Fruit fly (Drosophila melanogaster) whole organism, embryonic: Measurements from ENCODE around the gene Sar1.

Experiments used
- ATbp ChIP-seq: fragments of 200-800 bp; sonication (Bioruptor generic); optimal IDR thresholded peaks from 2 replicates; lab custom pipeline; 2017; ENCODE audit warnings: missing biosample characterization, mild to moderate bottlenecking, missing genetic modification characterization, missing genetic modification reagents
- Aef1 ChIP-seq: fragments of 200-800 bp; sonication (Bioruptor generic); IDR thresholded peaks from 3 replicates; pipeline ENCODE4 v1.3.6; 2022; ENCODE audit warnings: missing biosample characterization, missing genetic modification characterization
- Atf6 ChIP-seq: fragments of 200-800 bp; sonication (Bioruptor generic); IDR thresholded peaks from 2 replicates; pipeline ENCODE4 v1.3.6; 2022; ENCODE audit warnings: missing biosample characterization, missing genetic modification characterization
- Awh ChIP-seq: fragments of 200-800 bp; sonication (Bioruptor generic); IDR thresholded peaks from 2 replicates; pipeline ENCODE4, ENCODE4 v1.3.6; 2022; ENCODE audit warnings: missing biosample characterization, missing genetic modification characterization
- Bgb ChIP-seq: fragments of 200-800 bp; sonication (Bioruptor generic); IDR thresholded peaks from 2 replicates; pipeline ENCODE4 v1.3.6; 2022; ENCODE audit warnings: missing biosample characterization, missing genetic modification characterization; ENCODE audit not compliant: partially characterized antibody
- BtbVII ChIP-seq: fragments of 200-800 bp; sonication (Bioruptor generic); optimal IDR thresholded peaks from 3 replicates; lab custom pipeline; 2017; ENCODE audit warnings: missing biosample characterization, mild to moderate bottlenecking, missing genetic modification characterization
- CG10565 ChIP-seq: fragments of 200-800 bp; sonication (Bioruptor generic); optimal IDR thresholded peaks from 3 replicates; lab custom pipeline; 2016; ENCODE audit warnings: missing biosample characterization, mild to moderate bottlenecking, missing genetic modification characterization
- CG10979 ChIP-seq: fragments of 200-800 bp; sonication (Bioruptor generic); optimal IDR thresholded peaks from 2 replicates; lab custom pipeline; 2018; ENCODE audit warnings: missing biosample characterization, mild to moderate bottlenecking, missing genetic modification characterization, moderate library complexity
- CG13287 ChIP-seq: fragments of 200-800 bp; sonication (Bioruptor generic); IDR thresholded peaks from 2 replicates; pipeline ENCODE4 v1.3.6; 2022; ENCODE audit warnings: missing biosample characterization, missing genetic modification characterization; ENCODE audit not compliant: partially characterized antibody
- CG15601 ChIP-seq: fragments of 200-800 bp; sonication (Bioruptor generic); optimal IDR thresholded peaks from 3 replicates; lab custom pipeline; 2019; ENCODE audit warnings: missing biosample characterization, mild to moderate bottlenecking, missing genetic modification characterization, moderate library complexity
- CG17328 ChIP-seq: fragments of 200-800 bp; sonication (Bioruptor generic); IDR thresholded peaks from 2 replicates; pipeline ENCODE4 v1.3.6; 2022; ENCODE audit warnings: missing biosample characterization, missing genetic modification characterization
- CG3163 ChIP-seq: fragments of 200-800 bp; sonication (Bioruptor generic); optimal IDR thresholded peaks from 3 replicates; lab custom pipeline; 2016; ENCODE audit warnings: missing biosample characterization, missing genetic modification characterization
- CG32772 ChIP-seq: fragments of 200-800 bp; sonication (Bioruptor generic); IDR thresholded peaks from 2 replicates; pipeline ENCODE4 v1.3.6; 2022; ENCODE audit warnings: missing biosample characterization, missing genetic modification characterization
- CG3847 ChIP-seq: fragments of 200-800 bp; sonication (Bioruptor generic); IDR thresholded peaks from 2 replicates; pipeline ENCODE4 v1.3.6; 2022; ENCODE audit warnings: missing biosample characterization, missing genetic modification characterization
- CG4360 ChIP-seq: fragments of 200-800 bp; sonication (Bioruptor generic); IDR thresholded peaks from 2 replicates; pipeline ENCODE4 v1.3.6; 2022; ENCODE audit warnings: missing biosample characterization, missing genetic modification characterization
- CG4707 ChIP-seq: fragments of 200-800 bp; sonication (Bioruptor generic); optimal IDR thresholded peaks from 2 replicates; lab custom pipeline; 2018; ENCODE audit warnings: missing biosample characterization, mild to moderate bottlenecking, missing genetic modification characterization, moderate library complexity
- CG7372 ChIP-seq: fragments of 200-800 bp; sonication (Bioruptor generic); IDR thresholded peaks from 2 replicates; pipeline ENCODE4 v1.3.6; 2022; ENCODE audit warnings: missing biosample characterization, missing genetic modification characterization
- CG7786 ChIP-seq: fragments of 200-800 bp; sonication (Bioruptor generic); optimal IDR thresholded peaks from 2 replicates; lab custom pipeline; 2016; ENCODE audit warnings: missing biosample characterization, missing genetic modification characterization
- CG8089 ChIP-seq: fragments of 200-800 bp; sonication (Bioruptor generic); optimal IDR thresholded peaks from 3 replicates; lab custom pipeline; 2016; ENCODE audit warnings: missing biosample characterization, missing genetic modification characterization
- CG9932 ChIP-seq: fragments of 200-800 bp; sonication (Bioruptor generic); IDR thresholded peaks from 2 replicates; pipeline ENCODE4 v1.3.6; 2022; ENCODE audit warnings: missing biosample characterization, missing genetic modification characterization
- CrebB ChIP-seq: fragments of 200-800 bp; sonication (Bioruptor generic); optimal IDR thresholded peaks from 3 replicates; lab custom pipeline; 2018; ENCODE audit warnings: missing biosample characterization, mild to moderate bottlenecking, missing genetic modification characterization
- Elba2 ChIP-seq: fragments of 200-800 bp; sonication (Bioruptor generic); optimal IDR thresholded peaks from 3 replicates; lab custom pipeline; 2016; ENCODE audit warnings: missing biosample characterization, missing genetic modification characterization
- HLH3B ChIP-seq: fragments of 200-800 bp; sonication (Bioruptor generic); IDR thresholded peaks from 2 replicates; pipeline ENCODE4 v1.3.6; 2022; ENCODE audit warnings: missing biosample characterization, missing genetic modification characterization
- Jarid2 ChIP-seq: fragments of 200-800 bp; sonication (Bioruptor generic); optimal IDR thresholded peaks from 3 replicates; lab custom pipeline; 2017; ENCODE audit warnings: mild to moderate bottlenecking, missing biosample characterization, missing genetic modification reagents, missing genetic modification characterization
- PHDP ChIP-seq: fragments of 200-800 bp; sonication (Bioruptor generic); optimal IDR thresholded peaks from 3 replicates; lab custom pipeline; 2018; ENCODE audit warnings: missing biosample characterization, mild to moderate bottlenecking, missing genetic modification characterization, moderate library complexity
- Pdp1 ChIP-seq, 2 experiments: fragments of 200-800 bp; sonication (Bioruptor generic); optimal IDR thresholded peaks; 3 replicates each; lab custom pipeline; 2016; ENCODE audit warnings: missing biosample characterization in 2 of 2, missing genetic modification characterization in 2 of 2, mild to moderate bottlenecking in 1 of 2, moderate library complexity in 1 of 2
- Ravus ChIP-seq: fragments of 200-800 bp; sonication (Bioruptor generic); IDR thresholded peaks from 2 replicates; pipeline ENCODE4 v1.3.6; 2022; ENCODE audit warnings: missing biosample characterization, missing genetic modification characterization
- TFAM ChIP-seq: fragments of 200-800 bp; sonication (Bioruptor generic); optimal IDR thresholded peaks from 2 replicates; lab custom pipeline; 2017; ENCODE audit warnings: missing biosample characterization, missing genetic modification characterization, inconsistent platforms
- Trl ChIP-seq, 3 experiments: fragments of >200 bp in 2 of 3; fragments of 200-800 bp in 1 of 3; sonication (Bioruptor generic) in 1 of 3; optimal IDR thresholded peaks; 2 replicates in 1 of 3; 3 replicates in 2 of 3; lab custom pipeline; 2016 to 2017; ENCODE audit warnings: missing biosample characterization in 1 of 3, missing genetic modification characterization in 1 of 3
- cad ChIP-seq: fragments of >200 bp; optimal IDR thresholded peaks from 2 replicates; lab custom pipeline; 2017; ENCODE audit warnings: missing biosample characterization, missing genetic modification characterization
- chm ChIP-seq: fragments of 200-800 bp; sonication (Bioruptor generic); IDR thresholded peaks from 2 replicates; pipeline ENCODE4 v1.3.6; 2022; ENCODE audit warnings: missing biosample characterization, missing genetic modification characterization
- ci ChIP-seq: fragments of 200-800 bp; sonication (Bioruptor generic); IDR thresholded peaks from 3 replicates; pipeline ENCODE4 v1.3.6; 2022; ENCODE audit warnings: missing biosample characterization, missing genetic modification characterization
- danr ChIP-seq: fragments of 200-800 bp; sonication (Bioruptor generic); IDR thresholded peaks from 2 replicates; pipeline ENCODE4 v1.3.6; 2022; ENCODE audit warnings: missing biosample characterization, missing genetic modification characterization
- fd64A ChIP-seq: fragments of 200-800 bp; sonication (Bioruptor generic); optimal IDR thresholded peaks from 3 replicates; lab custom pipeline; 2018; ENCODE audit warnings: missing biosample characterization, mild to moderate bottlenecking, missing genetic modification characterization
- fu2 ChIP-seq: fragments of 200-800 bp; sonication (Bioruptor generic); optimal IDR thresholded peaks from 2 replicates; lab custom pipeline; 2016; ENCODE audit warnings: missing biosample characterization, missing genetic modification characterization
- ind ChIP-seq: fragments of 200-800 bp; sonication (Bioruptor generic); optimal IDR thresholded peaks from 3 replicates; lab custom pipeline; 2016; ENCODE audit warnings: missing biosample characterization, missing genetic modification characterization
- jing ChIP-seq: fragments of 200-800 bp; sonication (Bioruptor generic); optimal IDR thresholded peaks from 2 replicates; lab custom pipeline; 2018; ENCODE audit warnings: missing biosample characterization, mild to moderate bottlenecking, missing genetic modification characterization
- lmd ChIP-seq: fragments of 200-800 bp; sonication (Bioruptor generic); IDR thresholded peaks from 2 replicates; pipeline ENCODE4 v1.3.6; 2022; ENCODE audit warnings: missing biosample characterization, missing genetic modification characterization
- lov ChIP-seq, 2 experiments: fragments of 200-800 bp in 1 of 2; fragments of >200 bp in 1 of 2; sonication (Bioruptor generic) in 1 of 2; IDR thresholded peaks in 1 of 2; optimal IDR thresholded peaks in 1 of 2; 2 replicates in 1 of 2; 3 replicates in 1 of 2; pipeline versions ENCODE4 v1.3.6 to Lab custom; 2017 to 2022; ENCODE audit warnings: missing biosample characterization in 1 of 2, missing genetic modification characterization in 1 of 2
- repo ChIP-seq: fragments of 200-800 bp; sonication (Bioruptor generic); optimal IDR thresholded peaks from 2 replicates; lab custom pipeline; 2016; ENCODE audit warnings: missing biosample characterization, missing genetic modification characterization
- schlank ChIP-seq: fragments of 200-800 bp; sonication (Bioruptor generic); optimal IDR thresholded peaks from 2 replicates; lab custom pipeline; 2018; ENCODE audit warnings: missing biosample characterization, mild to moderate bottlenecking, missing genetic modification characterization
- sisA ChIP-seq: fragments of 200-800 bp; sonication (Bioruptor generic); IDR thresholded peaks from 2 replicates; pipeline ENCODE4 v1.3.6; 2022; ENCODE audit warnings: missing biosample characterization, missing genetic modification characterization
- sna ChIP-seq: fragments of 200-800 bp; sonication (Bioruptor generic); IDR thresholded peaks from 2 replicates; pipeline ENCODE4 v1.3.6; 2022; ENCODE audit warnings: missing biosample characterization, missing genetic modification characterization; ENCODE audit not compliant: partially characterized antibody
- toy ChIP-seq: fragments of 200-800 bp; sonication (Bioruptor generic); IDR thresholded peaks from 2 replicates; pipeline ENCODE4 v1.3.6; 2022; ENCODE audit warnings: missing biosample characterization, missing genetic modification characterization
- tup ChIP-seq: fragments of 200-800 bp; sonication (Bioruptor generic); optimal IDR thresholded peaks from 2 replicates; lab custom pipeline; 2016; ENCODE audit warnings: missing biosample characterization, mild to moderate bottlenecking, missing genetic modification characterization, moderate library complexity
- vnd ChIP-seq: fragments of 200-800 bp; sonication (Bioruptor generic); IDR thresholded peaks from 3 replicates; pipeline ENCODE4 v1.3.6; 2022; ENCODE audit warnings: missing biosample characterization, missing genetic modification characterization; ENCODE audit not compliant: partially characterized antibody
- wek ChIP-seq: fragments of 200-800 bp; sonication (Bioruptor generic); optimal IDR thresholded peaks from 3 replicates; lab custom pipeline; 2018; ENCODE audit warnings: missing biosample characterization, mild to moderate bottlenecking, missing genetic modification characterization, moderate library complexity
- wor ChIP-seq: fragments of 200-800 bp; sonication (Bioruptor generic); IDR thresholded peaks from 2 replicates; pipeline ENCODE4 v1.3.6; 2022; ENCODE audit warnings: missing biosample characterization, missing genetic modification characterization
- zf30C ChIP-seq: fragments of 200-800 bp; sonication (Bioruptor generic); optimal IDR thresholded peaks from 3 replicates; lab custom pipeline; 2018; ENCODE audit warnings: missing biosample characterization, mild to moderate bottlenecking, missing genetic modification characterization

The Sar1 gene

dm6 chr3R:22397068-22397700, 40.7 kb downstream of the Sar1 start (continued):
- TF ChIP-seq sna (GFP tag; lab: Robert Waterston, UW) (peak; percentile 62; the same call in 1 of the 2 replicates), wor (no peak), Pdp1 (GFP tag; optimal IDR thresholded peaks at IDR 0.05; lab: Kevin White, UChicago) (peak in 1 of 2 experiments; percentile 99), CG3163 (GFP tag; lab: Kevin White, UChicago) (no peak), ci (GFP tag; lab: Robert Waterston, UW) (no peak), Elba2 (GFP tag; lab: Kevin White, UChicago) (no peak), TFAM (GFP tag; lab: Kevin White, UChicago) (no peak), jing (GFP tag; lab: Kevin White, UChicago) (no peak), vnd (GFP tag; lab: Robert Waterston, UW) (peak; percentile 63; the same call in 2 of the 3 replicates), lmd (GFP tag; lab: Robert Waterston, UW) (no peak), CG10979 (tag; lab: Kevin White, UChicago) (no peak), sisA (GFP tag; lab: Robert Waterston, UW) (no peak), HLH3B (no peak), Awh (GFP tag; lab: Robert Waterston, UW) (no peak), Bgb (GFP tag; lab: Robert Waterston, UW) (peak; percentile 87), CG17328 (0 out of 2 replicates have a peak, but pooled peaks have one; percentile 20), fu2 (GFP tag; lab: Kevin White, UChicago) (no peak), CG9932 (GFP tag; lab: Robert Waterston, UW) (no peak), schlank (tag; lab: Kevin White, UChicago) (no peak), CrebB (tag; lab: Kevin White, UChicago) (no peak), zf30C (GFP tag; lab: Kevin White, UChicago) (no peak), Jarid2 (GFP tag; lab: Kevin White, UChicago) (no peak), toy (GFP tag; lab: Robert Waterston, UW) (no peak), ind (GFP tag; lab: Kevin White, UChicago) (no peak), CG7372 (GFP tag; lab: Robert Waterston, UW) (no peak), CG32772 (no peak), fd64A (GFP tag; lab: Kevin White, UChicago) (no peak), repo (no peak), BtbVII (GFP tag; lab: Kevin White, UChicago) (no peak), tup (GFP tag; lab: Kevin White, UChicago) (no peak), Aef1 (GFP tag; lab: Robert Waterston, UW) (no peak), CG4360 (GFP tag; lab: Robert Waterston, UW) (0 out of 2 replicates have a peak, but pooled peaks have one; percentile 16), CG15601 (tag; lab: Kevin White, UChicago) (no peak), lov (optimal IDR thresholded peaks at IDR 0.05; lab: Kevin White, UChicago) (no peak), lov (GFP tag; IDR thresholded peaks at IDR 0.05; lab: Robert Waterston, UW) (no peak), cad (GFP tag; lab: Kevin White, UChicago) (no peak), CG10565 (GFP tag; lab: Kevin White, UChicago) (no peak), Ravus (GFP tag; lab: Robert Waterston, UW) (no peak), chm (GFP tag; lab: Robert Waterston, UW) (no peak), CG7786 (GFP tag; lab: Kevin White, UChicago) (no peak), wek (GFP tag; lab: Kevin White, UChicago) (no peak), CG13287 (peak; percentile 54; the same call in 1 of the 2 replicates), CG4707 (GFP tag; lab: Kevin White, UChicago) (no peak), CG8089 (GFP tag; lab: Kevin White, UChicago) (no peak), Trl (optimal IDR thresholded peaks at IDR 0.05; lab: Kevin White, UChicago) (no peak), Trl (GFP tag; optimal IDR thresholded peaks at IDR 0.05; lab: Kevin White, UChicago) (no peak), ATbp (no peak), CG3847 (no peak), danr (no peak), Atf6 (GFP tag; lab: Robert Waterston, UW) (0 out of 2 replicates have a peak, but pooled peaks have one; percentile 27), PHDP (tag; lab: Kevin White, UChicago) (no peak)
